Fruit fly (Drosophila melanogaster): Measurements from ENCODE around the gene GILT3.

The GILT3 gene

DNA sequence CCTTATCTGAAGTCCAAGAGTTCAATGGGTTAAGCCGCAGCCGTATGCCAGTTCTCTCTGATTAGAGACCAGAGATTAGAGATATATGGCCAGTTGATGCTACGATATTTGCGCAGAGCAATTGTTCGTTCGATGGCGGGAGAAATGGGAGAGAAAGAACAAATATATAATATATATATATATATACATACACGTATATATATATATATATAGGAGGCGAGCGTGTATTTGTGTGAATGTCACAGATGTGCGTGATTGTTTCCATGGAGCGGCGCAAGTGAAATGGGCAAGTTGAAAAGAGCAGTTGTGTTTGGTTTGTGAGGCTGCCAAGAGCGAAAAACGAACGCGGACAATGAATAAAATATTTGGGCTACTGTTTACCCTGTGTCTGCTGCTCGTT, at the start of gene GILT3:
Gene GILT3, plus strand, starts transcription at position 301 of the 400 bp plus-strand sequence.
- no peak for TF ChIP-seq noc (tag; optimal IDR thresholded peaks at IDR 0.05)

DNA sequence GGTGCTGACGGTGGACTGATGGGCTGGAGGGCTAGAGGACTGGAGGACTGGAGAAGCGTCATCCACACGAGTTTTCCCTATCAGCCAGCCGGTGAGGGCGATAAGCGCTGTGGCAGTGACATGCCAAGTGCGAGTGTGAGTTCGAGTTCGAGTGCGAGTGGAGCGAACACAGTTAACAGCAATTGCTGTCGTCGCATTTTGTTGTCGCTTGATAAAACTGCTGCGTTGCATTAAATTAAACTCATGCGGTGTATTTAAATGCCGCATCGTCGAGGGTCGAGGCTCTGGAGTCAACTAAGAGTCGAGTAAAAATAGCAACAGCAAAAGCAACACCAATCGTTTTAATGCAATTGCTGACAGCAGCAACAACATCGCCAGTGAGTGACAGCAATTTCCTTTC, 47.6 kb upstream of the GILT3 start:
- TF ChIP-seq noc (tag; optimal IDR thresholded peaks at IDR 0.05), result no peak

- TF ChIP-seq noc (tag; optimal IDR thresholded peaks at IDR 0.05), result no peak
Observed at dm6 chr3R:23634789-23635188, 42.4 kb upstream of the GILT3 start.

- no peak for TF ChIP-seq noc (tag; optimal IDR thresholded peaks at IDR 0.05)
Observed at dm6 chr3R:23637277-23637676, 39.9 kb upstream of the GILT3 start.

DNA sequence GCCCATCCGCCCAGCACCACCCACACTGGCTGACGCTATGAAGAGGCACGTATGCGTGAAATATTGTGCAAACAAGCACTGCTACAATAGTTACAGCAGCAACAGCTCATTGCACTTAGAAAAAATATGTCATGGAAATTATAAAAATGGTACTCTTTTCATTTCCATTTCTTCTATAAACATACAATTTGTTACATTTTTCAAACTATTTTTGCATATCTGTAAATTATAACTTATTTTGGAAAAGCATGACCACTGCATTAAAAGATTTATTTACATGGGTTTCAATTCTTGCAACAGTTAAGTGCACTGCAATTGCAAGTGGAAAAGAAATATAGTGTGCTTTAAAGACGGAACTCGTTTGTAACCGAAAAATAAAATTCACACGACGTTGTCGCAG, 38.8 kb upstream of the GILT3 start:
- TF ChIP-seq noc (tag; optimal IDR thresholded peaks at IDR 0.05), result no peak

DNA sequence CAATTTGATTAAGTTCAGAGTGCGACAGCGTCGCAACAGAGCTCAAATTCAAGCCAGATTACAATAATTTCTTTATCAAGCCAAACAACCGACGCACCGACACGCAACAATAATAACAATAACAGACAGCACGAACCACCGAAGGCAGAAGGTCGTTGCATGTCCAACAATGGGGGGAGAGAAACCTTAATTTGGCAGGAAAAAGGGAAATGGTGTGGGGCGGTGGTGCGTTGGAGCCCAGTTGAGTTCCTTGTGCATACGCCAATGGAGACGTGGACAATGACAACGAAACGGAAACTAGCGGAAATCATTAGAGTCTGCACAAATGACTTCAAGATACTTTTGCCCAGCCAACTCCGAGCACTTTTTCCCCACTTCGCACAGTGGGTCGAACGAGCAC, 37.6 kb upstream of the GILT3 start:
- no peak for TF ChIP-seq noc (tag; optimal IDR thresholded peaks at IDR 0.05)

DNA sequence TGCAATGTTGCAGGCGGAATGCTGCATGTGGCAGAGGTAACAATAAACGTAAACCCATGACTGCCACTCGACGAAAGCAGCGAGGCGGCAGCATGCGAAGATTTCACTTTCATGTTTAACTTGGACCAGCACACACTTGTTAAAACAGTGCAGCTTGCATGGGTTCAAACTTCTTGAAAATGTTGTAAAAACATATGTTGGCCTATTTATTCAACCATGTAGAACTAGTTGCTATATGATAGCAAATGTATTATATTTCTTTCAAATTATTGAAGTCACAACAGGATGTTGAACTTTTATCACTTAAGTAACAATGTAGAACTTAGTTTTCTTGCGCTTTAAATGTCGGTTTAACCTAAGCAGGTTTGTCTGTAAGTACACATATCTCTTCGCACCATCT, 34.3 kb upstream of the GILT3 start:
- no peak for TF ChIP-seq noc (tag; optimal IDR thresholded peaks at IDR 0.05)

- no peak for TF ChIP-seq noc (tag; optimal IDR thresholded peaks at IDR 0.05)
Observed at dm6 chr3R:23646183-23646582, 31.0 kb upstream of the GILT3 start.

- no peak for TF ChIP-seq noc (tag; optimal IDR thresholded peaks at IDR 0.05)
Observed at dm6 chr3R:23649831-23650230, 27.3 kb upstream of the GILT3 start.

DNA sequence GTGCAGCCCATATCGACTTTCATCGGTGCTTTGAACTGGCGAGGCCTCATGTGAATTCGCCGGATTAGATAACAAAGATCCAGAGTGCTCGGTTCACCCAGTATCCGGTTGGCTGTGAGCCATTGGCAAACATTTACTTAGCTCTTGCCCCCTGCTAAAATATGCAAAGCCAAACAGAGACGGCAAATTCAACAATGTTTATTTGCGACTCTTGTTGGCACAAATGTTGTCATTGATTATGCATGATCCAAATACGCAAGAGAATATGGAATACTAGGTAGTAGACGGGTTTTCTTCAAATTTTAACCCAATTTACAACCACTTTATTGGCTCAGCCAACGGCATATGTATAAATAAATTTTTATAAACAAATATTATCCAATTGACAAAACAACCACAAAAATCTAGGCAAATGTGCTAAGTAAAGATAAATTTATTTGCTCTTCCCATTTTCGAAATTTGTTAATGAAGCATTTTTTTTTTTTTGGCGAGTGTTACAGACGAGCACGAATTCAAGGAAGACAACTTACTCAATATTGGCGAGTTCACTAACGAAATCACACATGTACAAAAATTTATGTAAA, 24.5 kb upstream of the GILT3 start:
- TF ChIP-seq noc (tag; optimal IDR thresholded peaks at IDR 0.05), result peak; percentile 89

DNA sequence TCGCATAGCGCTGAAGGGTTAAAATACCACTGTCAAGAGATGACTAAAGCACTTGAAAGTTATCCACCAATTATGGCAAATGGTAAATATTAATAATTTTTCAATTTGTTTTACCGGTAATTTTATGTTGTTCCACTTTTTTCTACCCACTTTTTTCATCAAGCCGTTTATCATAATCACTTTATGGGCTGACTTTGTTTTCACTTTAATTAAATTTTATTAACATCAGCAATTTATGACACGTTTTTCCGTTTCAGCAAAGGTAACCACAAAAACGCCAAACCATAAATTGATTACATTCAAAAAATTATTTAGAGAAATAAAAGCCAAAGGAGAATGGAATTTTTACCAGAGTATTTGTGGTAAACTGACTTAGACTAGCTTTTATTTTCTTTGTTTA, 21.7 kb upstream of the GILT3 start:
- TF ChIP-seq noc (tag; optimal IDR thresholded peaks at IDR 0.05), result no peak

- peak; percentile 58 for TF ChIP-seq noc (tag; optimal IDR thresholded peaks at IDR 0.05)
Observed at dm6 chr3R:23657357-23658318, 19.5 kb upstream of the GILT3 start.

DNA sequence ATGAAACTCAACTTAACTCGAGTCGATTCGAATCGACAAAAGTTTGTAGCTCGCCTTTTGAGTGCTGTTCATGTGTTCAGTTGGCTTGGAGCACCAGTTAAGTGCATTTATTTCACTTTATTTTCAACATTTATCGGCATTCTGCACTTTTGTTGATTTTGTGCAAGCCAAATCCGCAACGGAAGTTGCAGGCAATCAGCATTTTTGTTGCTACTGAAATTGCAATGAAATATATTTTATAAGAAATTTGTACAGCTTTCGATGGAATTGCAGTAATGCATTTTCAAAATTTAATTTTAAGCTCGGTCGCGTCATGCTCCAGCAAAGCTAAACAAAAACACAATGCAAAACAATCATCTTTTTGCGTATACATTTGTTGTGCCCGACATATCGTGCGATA, 18.2 kb upstream of the GILT3 start:
- TF ChIP-seq noc (tag; optimal IDR thresholded peaks at IDR 0.05), result no peak

dm6 chr3R:23659598-23659997, 17.6 kb upstream of the GILT3 start:
- TF ChIP-seq noc (tag; optimal IDR thresholded peaks at IDR 0.05), result no peak

DNA sequence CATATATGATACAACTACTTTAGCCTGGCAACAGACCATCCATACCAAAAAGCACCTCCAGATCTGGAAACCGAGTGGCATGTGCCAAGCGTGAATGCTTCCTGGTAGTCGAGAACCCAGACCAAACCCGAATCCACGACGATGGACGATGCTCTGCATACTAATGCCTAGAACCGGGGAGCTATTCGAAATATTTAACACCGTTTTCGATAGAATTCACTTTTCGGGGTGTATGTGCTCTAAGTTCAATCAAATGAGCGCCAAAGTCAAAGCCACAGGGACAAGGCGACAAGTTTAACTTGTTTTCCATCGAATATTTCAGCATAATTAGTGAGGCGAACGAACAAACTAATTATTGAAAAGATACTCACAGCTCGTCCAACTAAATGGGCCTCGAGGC, 14.4 kb upstream of the GILT3 start:
- no peak for TF ChIP-seq noc (tag; optimal IDR thresholded peaks at IDR 0.05)

- TF ChIP-seq noc (tag; optimal IDR thresholded peaks at IDR 0.05), result no peak
Observed at dm6 chr3R:23664437-23664836, 12.7 kb upstream of the GILT3 start.

dm6 chr3R:23666672-23667211, 10.4 kb upstream of the GILT3 start:
- no peak for TF ChIP-seq noc (tag; optimal IDR thresholded peaks at IDR 0.05)
